Worm (Caenorhabditis elegans): ENCODE results near the gene rps-9.

- TF ChIP-seq him-1 (tag; optimal IDR thresholded peaks at IDR 0.05): no peak
- TF ChIP-seq W03F9.2 (tag; optimal IDR thresholded peaks at IDR 0.05): no peak
- TF ChIP-seq dao-5 (tag; optimal IDR thresholded peaks at IDR 0.05): no peak
Measured at ce11 chrII:11094431-11094830, 31.7 kb downstream of the rps-9 start.

Data from whole organism, L4/young adult.